Worm (Caenorhabditis elegans) whole organism, midembryonic: ENCODE measurements around the gene R08C7.12.

Experiments used
- cog-1 ChIP-seq: sonication (generic microtip); optimal IDR thresholded peaks from 2 replicates; lab custom pipeline; 2016; ENCODE audit warnings: missing genetic modification characterization, missing compliant biosample characterization
- flt-1 ChIP-seq: fragments of 200-800 bp; sonication (Bioruptor generic); IDR thresholded peaks from 2 replicates; pipeline ENCODE4 v1.3.6; 2022; ENCODE audit warnings: missing genetic modification characterization, missing compliant biosample characterization
- klf-2 ChIP-seq: fragments of 200-800 bp; sonication (Bioruptor generic); conservative IDR thresholded peaks from 2 replicates; pipeline ENCODE4 v1.3.6; 2022; ENCODE audit warnings: missing genetic modification reagents, missing genetic modification characterization, missing compliant biosample characterization
- tab-1 ChIP-seq: fragments of 200-800 bp; sonication (Bioruptor generic); IDR thresholded peaks from 2 replicates; pipeline ENCODE4 v1.3.6; 2022; ENCODE audit warnings: missing genetic modification characterization, missing compliant biosample characterization
- ztf-23 ChIP-seq: fragments of 200-800 bp; sonication (Bioruptor generic); IDR thresholded peaks from 2 replicates; pipeline ENCODE4 v1.3.6; 2022; ENCODE audit warnings: missing genetic modification reagents, missing genetic modification characterization, missing compliant biosample characterization
- ztf-29 ChIP-seq: fragments of 200-800 bp; sonication (Bioruptor generic); IDR thresholded peaks from 2 replicates; pipeline ENCODE4 v1.3.6; 2022; ENCODE audit warnings: missing genetic modification reagents, missing genetic modification characterization, missing compliant biosample characterization

- TF ChIP-seq tab-1 (GFP tag; lab: Robert Waterston, UW) (no peak), flt-1 (no peak), ztf-29 (GFP tag; lab: Robert Waterston, UW) (no peak), cog-1 (tag; lab: Kevin White, UChicago) (no peak), klf-2 (GFP tag; lab: Robert Waterston, UW) (no peak), ztf-23 (GFP tag; lab: Robert Waterston, UW) (no peak)
Observed at ce11 chrIV:4456658-4457057, 7.1 kb downstream of the R08C7.12 start.
